Fruit fly (Drosophila melanogaster) whole organism, embryonic: ENCODE results near the gene CG42820.

Source experiments
- ATbp ChIP-seq: fragments of 200-800 bp; sonication (Bioruptor generic); optimal IDR thresholded peaks from 2 replicates; lab custom pipeline; 2017; ENCODE audit warnings: missing biosample characterization, mild to moderate bottlenecking, missing genetic modification characterization, missing genetic modification reagents
- Atf6 ChIP-seq: fragments of 200-800 bp; sonication (Bioruptor generic); IDR thresholded peaks from 2 replicates; pipeline ENCODE4 v1.3.6; 2022; ENCODE audit warnings: missing biosample characterization, missing genetic modification characterization
- B-H1 ChIP-seq: fragments of 200-800 bp; sonication (Bioruptor generic); IDR thresholded peaks from 3 replicates; pipeline ENCODE4 v1.3.6; 2022; ENCODE audit warnings: missing biosample characterization, missing genetic modification characterization
- Blimp-1 ChIP-seq: fragments of 200-800 bp; sonication (Bioruptor generic); optimal IDR thresholded peaks from 3 replicates; lab custom pipeline; 2018; ENCODE audit warnings: missing biosample characterization, missing genetic modification characterization, mild to moderate bottlenecking, moderate library complexity, missing genetic modification reagents
- CG10462 ChIP-seq: fragments of 200-800 bp; sonication (Bioruptor generic); optimal IDR thresholded peaks from 2 replicates; lab custom pipeline; 2016; ENCODE audit warnings: missing biosample characterization, missing genetic modification characterization
- CG10654 ChIP-seq: fragments of 200-800 bp; sonication (Bioruptor generic); optimal IDR thresholded peaks from 2 replicates; lab custom pipeline; 2016; ENCODE audit warnings: missing biosample characterization, missing genetic modification characterization
- CG11398 ChIP-seq: fragments of 200-800 bp; sonication (Bioruptor generic); optimal IDR thresholded peaks from 2 replicates; lab custom pipeline; 2016; ENCODE audit warnings: missing biosample characterization, missing genetic modification characterization
- CG11560 ChIP-seq: fragments of 200-800 bp; sonication (Bioruptor generic); IDR thresholded peaks from 3 replicates; pipeline ENCODE4 v1.3.6; 2022; ENCODE audit warnings: missing biosample characterization, missing genetic modification characterization
- CG14441 ChIP-seq: fragments of 200-800 bp; sonication (Bioruptor generic); IDR thresholded peaks from 2 replicates; pipeline ENCODE4 v1.3.6; 2022; ENCODE audit warnings: missing biosample characterization, missing genetic modification characterization
- CG14860 ChIP-seq: fragments of 200-800 bp; sonication (Bioruptor generic); IDR thresholded peaks from 3 replicates; pipeline ENCODE4 v1.3.6; 2022; ENCODE audit warnings: missing biosample characterization, missing genetic modification characterization; ENCODE audit not compliant: partially characterized antibody
- CG15696 ChIP-seq: fragments of 200-800 bp; sonication (Bioruptor generic); optimal IDR thresholded peaks from 2 replicates; lab custom pipeline; 2019; ENCODE audit warnings: missing biosample characterization, mild to moderate bottlenecking, missing genetic modification characterization, moderate library complexity
- CG1602 ChIP-seq: fragments of 200-800 bp; sonication (Bioruptor generic); optimal IDR thresholded peaks from 3 replicates; lab custom pipeline; 2016; ENCODE audit warnings: missing biosample characterization, missing genetic modification characterization
- CG17361 ChIP-seq: fragments of 200-800 bp; sonication (Bioruptor generic); IDR thresholded peaks from 3 replicates; pipeline ENCODE4 v1.3.6; 2022; ENCODE audit warnings: missing biosample characterization, missing genetic modification characterization
- CG18262 ChIP-seq: fragments of 200-800 bp; optimal IDR thresholded peaks from 3 replicates; lab custom pipeline; 2019; ENCODE audit warnings: missing biosample characterization, mild to moderate bottlenecking, missing genetic modification characterization, moderate library complexity
- CG18599 ChIP-seq: fragments of 200-800 bp; sonication (Bioruptor generic); optimal IDR thresholded peaks from 3 replicates; lab custom pipeline; 2017; ENCODE audit warnings: missing biosample characterization, missing genetic modification characterization, mild to moderate bottlenecking, moderate library complexity, missing genetic modification reagents
- CG30403 ChIP-seq: fragments of 200-800 bp; sonication (Bioruptor generic); optimal IDR thresholded peaks from 3 replicates; lab custom pipeline; 2016; ENCODE audit warnings: missing biosample characterization, missing genetic modification characterization
- CG31224 ChIP-seq: fragments of 200-800 bp; sonication (Bioruptor generic); IDR thresholded peaks from 2 replicates; pipeline ENCODE4 v1.3.6; 2022; ENCODE audit warnings: missing biosample characterization, missing genetic modification characterization
- CG31441 ChIP-seq: fragments of 200-800 bp; sonication (Bioruptor generic); IDR thresholded peaks from 2 replicates; pipeline ENCODE4 v1.3.6; 2022; ENCODE audit warnings: missing biosample characterization, missing genetic modification characterization
- CG3163 ChIP-seq: fragments of 200-800 bp; sonication (Bioruptor generic); optimal IDR thresholded peaks from 3 replicates; lab custom pipeline; 2016; ENCODE audit warnings: missing biosample characterization, missing genetic modification characterization
- CG32772 ChIP-seq: fragments of 200-800 bp; sonication (Bioruptor generic); IDR thresholded peaks from 2 replicates; pipeline ENCODE4 v1.3.6; 2022; ENCODE audit warnings: missing biosample characterization, missing genetic modification characterization
- CG33213 ChIP-seq: fragments of 200-800 bp; sonication (Bioruptor generic); optimal IDR thresholded peaks from 3 replicates; lab custom pipeline; 2016; ENCODE audit warnings: missing biosample characterization, missing genetic modification characterization
- CG34224 ChIP-seq: fragments of 200-800 bp; sonication (Bioruptor generic); IDR thresholded peaks from 3 replicates; pipeline ENCODE4 v1.3.6; 2022; ENCODE audit warnings: missing biosample characterization, missing genetic modification characterization; ENCODE audit not compliant: partially characterized antibody
- CG4730 ChIP-seq: fragments of 200-800 bp; sonication (Bioruptor generic); IDR thresholded peaks from 2 replicates; pipeline ENCODE4 v1.3.6; 2022; ENCODE audit warnings: missing biosample characterization, missing genetic modification characterization
- CG6654 ChIP-seq: fragments of 200-800 bp; sonication (Bioruptor generic); optimal IDR thresholded peaks from 2 replicates; lab custom pipeline; 2017; ENCODE audit warnings: missing biosample characterization, mild to moderate bottlenecking, missing genetic modification characterization
- CG6854 ChIP-seq: fragments of 200-800 bp; sonication (Bioruptor generic); optimal IDR thresholded peaks from 3 replicates; lab custom pipeline; 2017; ENCODE audit warnings: missing biosample characterization, mild to moderate bottlenecking, missing genetic modification characterization
- CG7987 ChIP-seq: fragments of 200-800 bp; sonication (Bioruptor generic); optimal IDR thresholded peaks from 2 replicates; lab custom pipeline; 2018; ENCODE audit warnings: missing biosample characterization, mild to moderate bottlenecking, missing genetic modification characterization, moderate library complexity
- CG8478 ChIP-seq: fragments of >200 bp; optimal IDR thresholded peaks from 2 replicates; lab custom pipeline; 2018
- CG8944 ChIP-seq: fragments of 200-800 bp; sonication (Bioruptor generic); optimal IDR thresholded peaks from 3 replicates; lab custom pipeline; 2016; ENCODE audit warnings: missing biosample characterization, missing genetic modification characterization
- CG9727 ChIP-seq: fragments of 200-800 bp; sonication (Bioruptor generic); optimal IDR thresholded peaks from 3 replicates; lab custom pipeline; 2017; ENCODE audit warnings: missing biosample characterization, mild to moderate bottlenecking, missing genetic modification characterization
- CHES-1-like ChIP-seq: fragments of 200-800 bp; sonication (Bioruptor generic); optimal IDR thresholded peaks from 2 replicates; lab custom pipeline; 2016; ENCODE audit warnings: missing biosample characterization, missing genetic modification characterization
- Dbx ChIP-seq: fragments of 200-800 bp; sonication (Bioruptor generic); IDR thresholded peaks from 3 replicates; pipeline ENCODE4 v1.3.6; 2022; ENCODE audit warnings: missing biosample characterization, missing genetic modification characterization
- Ets65A ChIP-seq: fragments of 200-800 bp; sonication (Bioruptor generic); peaks from one replicate; lab custom pipeline; 2016; ENCODE audit warnings: missing biosample characterization, missing genetic modification characterization
- HLH54F ChIP-seq: fragments of 200-800 bp; sonication (Bioruptor generic); optimal IDR thresholded peaks from 3 replicates; lab custom pipeline; 2016; ENCODE audit warnings: missing biosample characterization, missing genetic modification characterization
- Hmx ChIP-seq: fragments of 200-800 bp; sonication (Bioruptor generic); optimal IDR thresholded peaks from 2 replicates; lab custom pipeline; 2016; ENCODE audit warnings: missing biosample characterization, missing genetic modification characterization
- Hsf ChIP-seq: fragments of 200-800 bp; sonication (Bioruptor generic); optimal IDR thresholded peaks from 3 replicates; lab custom pipeline; 2016; ENCODE audit warnings: missing biosample characterization, missing genetic modification characterization
- MBD-R2 ChIP-seq: fragments of 200-800 bp; sonication (Bioruptor generic); IDR thresholded peaks from 2 replicates; pipeline ENCODE4 v1.3.6; 2022; ENCODE audit warnings: missing biosample characterization, missing genetic modification characterization
- crc ChIP-seq: fragments of 200-800 bp; sonication (Bioruptor generic); optimal IDR thresholded peaks from 2 replicates; lab custom pipeline; 2016; ENCODE audit warnings: missing biosample characterization, missing genetic modification characterization
- dmrt99B ChIP-seq: fragments of 200-800 bp; sonication (Bioruptor generic); optimal IDR thresholded peaks from 2 replicates; lab custom pipeline; 2018; ENCODE audit warnings: missing biosample characterization, mild to moderate bottlenecking, missing genetic modification characterization, moderate library complexity
- exex ChIP-seq: fragments of 200-800 bp; sonication (Bioruptor generic); optimal IDR thresholded peaks from 4 replicates; lab custom pipeline; 2018; ENCODE audit warnings: missing biosample characterization, mild to moderate bottlenecking, missing genetic modification characterization, moderate library complexity
- fd102C ChIP-seq: fragments of 200-800 bp; sonication (Bioruptor generic); optimal IDR thresholded peaks from 2 replicates; lab custom pipeline; 2018; ENCODE audit warnings: missing biosample characterization, mild to moderate bottlenecking, missing genetic modification characterization, moderate library complexity
- fd96Cb ChIP-seq: fragments of 200-800 bp; sonication (Bioruptor generic); optimal IDR thresholded peaks from 2 replicates; lab custom pipeline; 2018; ENCODE audit warnings: missing biosample characterization, mild to moderate bottlenecking, missing genetic modification characterization, moderate library complexity
- gt ChIP-seq: fragments of 200-800 bp; sonication (Bioruptor generic); IDR thresholded peaks from 2 replicates; pipeline ENCODE4 v1.3.6; 2022; ENCODE audit warnings: missing biosample characterization, missing genetic modification characterization
- nom ChIP-seq: fragments of 200-800 bp; sonication (Bioruptor generic); optimal IDR thresholded peaks from 2 replicates; lab custom pipeline; 2017; ENCODE audit warnings: missing biosample characterization, missing genetic modification characterization, mild to moderate bottlenecking, moderate library complexity, missing genetic modification reagents
- pho ChIP-seq: fragments of 200-800 bp; sonication (Bioruptor generic); optimal IDR thresholded peaks from 2 replicates; lab custom pipeline; 2016; ENCODE audit warnings: missing biosample characterization, missing genetic modification characterization
- phol ChIP-seq: fragments of 200-800 bp; sonication (Bioruptor generic); optimal IDR thresholded peaks from 3 replicates; lab custom pipeline; 2018; ENCODE audit warnings: missing biosample characterization, mild to moderate bottlenecking, missing genetic modification characterization, moderate library complexity
- schlank ChIP-seq: fragments of 200-800 bp; sonication (Bioruptor generic); optimal IDR thresholded peaks from 2 replicates; lab custom pipeline; 2018; ENCODE audit warnings: missing biosample characterization, mild to moderate bottlenecking, missing genetic modification characterization
- tll ChIP-seq, 2 experiments: fragments of 200-800 bp in 1 of 2; fragments of >200 bp in 1 of 2; sonication (Bioruptor generic) in 1 of 2; optimal IDR thresholded peaks; 2 replicates each; lab custom pipeline; 2017 to 2019; ENCODE audit warnings: missing biosample characterization in 2 of 2, missing genetic modification characterization in 2 of 2, mild to moderate bottlenecking in 1 of 2, moderate library complexity in 1 of 2
- tup ChIP-seq: fragments of 200-800 bp; sonication (Bioruptor generic); optimal IDR thresholded peaks from 2 replicates; lab custom pipeline; 2016; ENCODE audit warnings: missing biosample characterization, mild to moderate bottlenecking, missing genetic modification characterization, moderate library complexity

CG42820 gene

DNA sequence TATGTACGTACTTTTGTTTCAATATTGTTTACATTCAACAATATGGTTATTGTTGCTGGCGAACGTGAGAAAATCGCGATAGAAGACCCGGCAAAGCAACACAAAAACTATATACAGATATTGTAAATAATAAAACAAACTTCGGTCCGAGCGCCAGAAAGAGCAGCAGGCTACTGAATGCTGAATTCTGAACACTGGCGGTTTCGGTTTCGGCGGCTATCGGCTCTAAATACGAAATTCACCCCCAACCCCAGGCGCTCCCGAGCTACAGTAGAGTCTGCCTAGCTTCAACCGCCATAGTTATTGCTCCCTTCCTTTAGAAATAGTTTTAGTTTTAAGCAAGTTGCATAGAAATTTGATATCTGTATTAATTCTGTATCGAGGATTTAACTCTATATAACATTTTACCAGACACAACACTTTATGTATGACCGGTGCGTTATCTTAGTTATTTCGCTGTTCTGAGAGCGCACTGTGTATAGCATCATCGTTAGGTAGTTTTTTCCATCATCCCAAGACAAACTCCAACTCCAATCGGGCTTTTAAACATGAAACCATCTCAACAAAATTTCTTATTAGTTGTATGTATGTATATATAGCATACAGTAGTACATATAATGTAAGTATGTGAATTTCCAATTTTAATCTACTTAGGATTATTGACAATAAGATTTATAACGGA lies 29.8 kb downstream of the CG42820 start, which contains the start of gene CG7627 (continued):
- TF ChIP-seq schlank (peak; percentile 64), CG8478 (no peak), CG4730 (GFP tag; lab: Robert Waterston, UW) (peak; percentile 67), CG14860 (GFP tag; lab: Robert Waterston, UW) (no peak), CG18262 (peak; percentile 74), CG33213 (GFP tag; lab: Kevin White, UChicago) (peak; percentile 34), Ets65A (GFP tag; lab: Kevin White, UChicago) (peak; percentile 97), fd102C (GFP tag; lab: Kevin White, UChicago) (no peak), B-H1 (GFP tag; lab: Robert Waterston, UW) (no peak), CG32772 (GFP tag; lab: Robert Waterston, UW) (peak; percentile 56), HLH54F (GFP tag; lab: Kevin White, UChicago) (peak; percentile 72), CG34224 (GFP tag; lab: Robert Waterston, UW) (no peak), CG11398 (no peak), CG6654 (peak; percentile 53), CG3163 (GFP tag; lab: Kevin White, UChicago) (peak; percentile 40), gt (GFP tag; lab: Robert Waterston, UW) (no peak), CG10654 (GFP tag; lab: Kevin White, UChicago) (peak; percentile 50), CG15696 (tag; lab: Kevin White, UChicago) (peak; percentile 65), tll (GFP tag; optimal IDR thresholded peaks at IDR 0.05; lab: Kevin White, UChicago) (no peak)
- TF ChIP-seq, all 482 proteins: peak for 367

DNA sequence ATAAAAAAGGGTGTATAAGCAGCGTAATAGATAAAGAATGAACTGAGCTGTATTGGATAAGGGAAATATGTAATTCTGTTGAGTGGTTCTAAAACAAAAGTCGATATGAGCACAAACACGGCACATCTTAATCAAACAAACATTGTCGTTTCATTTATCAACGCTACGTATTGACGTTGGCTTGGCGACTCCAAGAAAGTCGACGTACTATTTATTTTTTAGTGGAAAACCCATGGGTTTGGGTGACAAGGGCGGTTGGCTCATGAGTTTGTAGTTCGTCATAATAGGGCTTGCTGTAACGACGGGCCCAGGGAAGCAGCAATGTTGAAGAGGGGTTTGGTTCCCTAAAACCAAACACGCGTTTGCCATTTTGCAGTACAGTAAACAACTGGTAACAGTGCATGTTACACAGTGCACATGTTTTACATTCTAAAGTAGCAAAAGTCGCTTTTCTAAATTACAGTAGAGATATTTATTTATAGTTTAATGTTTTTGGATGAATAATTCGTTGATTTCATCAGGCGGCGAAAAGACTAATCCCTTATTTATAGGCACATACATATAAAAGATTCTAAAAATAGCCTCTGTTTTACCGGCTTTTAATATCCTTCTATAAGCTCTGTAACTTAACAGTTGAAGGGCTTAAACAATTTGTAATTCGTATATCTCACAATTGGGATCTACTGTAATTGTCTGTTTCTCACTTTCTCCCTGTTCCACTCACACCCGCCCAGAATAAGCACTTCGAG lies 30.8 kb downstream of the CG42820 start:
- no peak for TF ChIP-seq CG8944
- TF ChIP-seq Blimp-1 = peak; percentile 50
- TF ChIP-seq CG18599 (GFP tag; lab: Kevin White, UChicago) = peak; percentile 53
- 0 out of 2 replicates have a peak, but pooled peaks have one; percentile 20 for TF ChIP-seq CG31441 (GFP tag; lab: Robert Waterston, UW)
- peak; percentile 21 for TF ChIP-seq Hsf (GFP tag; lab: Kevin White, UChicago)
- peak; percentile 27 for TF ChIP-seq fd96Cb (tag; lab: Kevin White, UChicago)
- peak; percentile 40 for TF ChIP-seq phol
- peak; percentile 19 for TF ChIP-seq Hmx (GFP tag; lab: Kevin White, UChicago)
- peak; percentile 10 for TF ChIP-seq CHES-1-like
- peak; percentile 35; the same call in 2 of the 3 replicates for TF ChIP-seq CG17361 (GFP tag; lab: Robert Waterston, UW)
- TF ChIP-seq CG6854 (GFP tag; lab: Kevin White, UChicago) = no peak
- no peak for TF ChIP-seq tup (GFP tag; lab: Kevin White, UChicago)
- no peak for TF ChIP-seq CG11560 (tag; lab: Robert Waterston, UW)
- TF ChIP-seq exex = peak; percentile 8
- TF ChIP-seq Dbx (GFP tag; lab: Robert Waterston, UW) = no peak
- peak; percentile 44 for TF ChIP-seq ATbp
- peak; percentile 2 for TF ChIP-seq CG7987 (GFP tag; lab: Kevin White, UChicago)
- no peak for TF ChIP-seq CG10462
- peak; percentile 4 for TF ChIP-seq crc
- TF ChIP-seq dmrt99B = peak; percentile 55
- TF ChIP-seq CG1602 (GFP tag; lab: Kevin White, UChicago) = peak; percentile 19
- TF ChIP-seq CG14441 (GFP tag; lab: Robert Waterston, UW) = no peak
- peak; percentile 40 for TF ChIP-seq CG30403
- peak; percentile 2 for TF ChIP-seq nom
- peak; percentile 45 for TF ChIP-seq CG9727 (GFP tag; lab: Kevin White, UChicago)
- peak; percentile 15 for TF ChIP-seq pho (GFP tag; lab: Kevin White, UChicago)
- TF ChIP-seq Atf6 (GFP tag; lab: Robert Waterston, UW) = no peak
- peak; percentile 46; the same call in 1 of the 2 replicates for TF ChIP-seq CG31224
- peak; percentile 20; the same call in 1 of the 2 replicates for TF ChIP-seq MBD-R2 (GFP tag; lab: Robert Waterston, UW)
